Worm (Caenorhabditis elegans): ENCODE results near the gene F45F2.11.

F45F2.11 gene

DNA sequence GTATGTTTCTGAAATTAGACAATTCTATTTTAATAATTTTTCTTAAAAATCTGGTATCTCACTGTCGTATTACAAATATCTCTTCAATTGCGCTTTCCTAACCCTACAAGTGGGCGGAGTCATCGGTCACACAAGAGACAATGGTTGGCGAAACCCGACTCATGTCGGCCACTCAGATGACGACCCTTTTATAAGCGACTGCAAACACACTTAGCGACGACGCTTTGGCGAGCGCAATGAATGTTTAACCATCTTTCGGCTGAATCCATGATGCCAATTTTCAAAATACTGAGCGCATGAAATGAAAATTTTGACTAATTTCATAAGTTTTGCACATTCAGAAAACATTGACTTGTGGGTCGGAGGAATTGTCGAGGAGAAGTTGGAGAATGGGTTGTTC, 20.3 kb downstream of the F45F2.11 start:
- TF ChIP-seq zip-8 (tag; optimal IDR thresholded peaks at IDR 0.05), result no peak
- TF ChIP-seq flh-1 (GFP tag; optimal IDR thresholded peaks at IDR 0.05), result peak; percentile 97
- TF ChIP-seq lin-13 (tag; optimal IDR thresholded peaks at IDR 0.05), result peak; percentile 92
- TF ChIP-seq bed-3 (GFP tag; optimal IDR thresholded peaks at IDR 0.05), result peak; percentile 97
- TF ChIP-seq drap-1 (GFP tag; optimal IDR thresholded peaks at IDR 0.05), result peak; percentile 99
- peak; percentile 98 for TF ChIP-seq M03D4.4 (tag; optimal IDR thresholded peaks at IDR 0.05)
- peak; percentile 88 for TF ChIP-seq mep-1 (tag; optimal IDR thresholded peaks at IDR 0.05)
- TF ChIP-seq tbx-8 (GFP tag; optimal IDR thresholded peaks at IDR 0.05), result peak; percentile 98
- peak; percentile 95 for TF ChIP-seq nhr-28 (tag; optimal IDR thresholded peaks at IDR 0.05)
- peak; percentile 92 for TF ChIP-seq elt-3 (tag; optimal IDR thresholded peaks at IDR 0.05)
- TF ChIP-seq mab-5 (tag; optimal IDR thresholded peaks at IDR 0.05), result peak; percentile 62
- TF ChIP-seq hlh-1 (tag; optimal IDR thresholded peaks at IDR 0.05), result peak; percentile 86
- TF ChIP-seq sem-2 (GFP tag; optimal IDR thresholded peaks at IDR 0.05), result peak; percentile 96
- TF ChIP-seq mls-2 (tag; optimal IDR thresholded peaks at IDR 0.05), result peak; percentile 99
- TF ChIP-seq ham-2 (GFP tag; optimal IDR thresholded peaks at IDR 0.05), result peak; percentile 99
- peak; percentile 88 for TF ChIP-seq ztf-11 (tag; optimal IDR thresholded peaks at IDR 0.05)
- TF ChIP-seq sptf-1 (tag; optimal IDR thresholded peaks at IDR 0.05), result peak; percentile 99
- TF ChIP-seq ceh-39 (tag; optimal IDR thresholded peaks at IDR 0.05), result peak; percentile 71
- peak; percentile 88 for TF ChIP-seq nhr-237 (tag; optimal IDR thresholded peaks at IDR 0.05)
- peak; percentile 98 for TF ChIP-seq ceh-43 (GFP tag; optimal IDR thresholded peaks at IDR 0.05)
- TF ChIP-seq lsy-2 (tag; optimal IDR thresholded peaks at IDR 0.05), result peak; percentile 38
- TF ChIP-seq nhr-2 (tag; optimal IDR thresholded peaks at IDR 0.05), result no peak
- no peak for TF ChIP-seq elt-1 (tag; optimal IDR thresholded peaks at IDR 0.05; ENCODE audit: borderline replicate concordance, insufficient read depth)
- peak; percentile 99 for TF ChIP-seq lin-32 (GFP tag; optimal IDR thresholded peaks at IDR 0.05)
- no peak for TF ChIP-seq blmp-1 (tag; optimal IDR thresholded peaks at IDR 0.05)
- TF ChIP-seq unc-120 (tag; optimal IDR thresholded peaks at IDR 0.05; ENCODE audit: poor library complexity, severe bottlenecking), result peak; percentile 99
- peak; percentile 99 for TF ChIP-seq ceh-83 (GFP tag; optimal IDR thresholded peaks at IDR 0.05)
- TF ChIP-seq unc-62 (GFP tag; optimal IDR thresholded peaks at IDR 0.05), result peak; percentile 89
- no peak for TF ChIP-seq snpc-4 (tag; optimal IDR thresholded peaks at IDR 0.05)
- TF ChIP-seq nhr-12 (tag; optimal IDR thresholded peaks at IDR 0.05), result peak; percentile 80
- peak; percentile 88 for TF ChIP-seq nhr-76 (tag; optimal IDR thresholded peaks at IDR 0.05)
- peak; percentile 73 for TF ChIP-seq ces-1 (GFP tag; optimal IDR thresholded peaks at IDR 0.05)
- TF ChIP-seq unc-39 (tag; optimal IDR thresholded peaks at IDR 0.05), result peak; percentile 98
- peak; percentile 94 for TF ChIP-seq pha-4 (tag; optimal IDR thresholded peaks at IDR 0.05)
- TF ChIP-seq cnd-1 (tag; optimal IDR thresholded peaks at IDR 0.05), result peak; percentile 99

DNA sequence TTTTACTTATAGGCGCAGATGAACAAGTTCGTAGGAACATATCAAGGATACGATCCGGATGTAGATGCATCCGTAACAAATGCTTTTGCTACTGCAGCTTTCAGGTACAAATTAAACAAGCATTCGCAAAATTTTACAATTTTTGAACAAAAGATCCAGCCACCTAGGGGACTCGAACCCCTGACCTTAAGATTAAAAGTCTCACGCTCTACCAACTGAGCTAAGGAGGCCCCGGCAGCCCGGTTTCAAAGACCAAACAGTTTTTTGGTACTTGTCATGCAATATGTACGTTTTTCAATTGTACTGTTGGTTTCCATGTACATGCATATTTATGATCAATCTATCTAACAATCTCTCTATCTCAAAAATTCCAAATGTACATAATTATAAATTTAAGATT, 21.3 kb downstream of the F45F2.11 start:
- no peak for TF ChIP-seq mls-2 (tag; optimal IDR thresholded peaks at IDR 0.05)
- TF ChIP-seq tbx-8 (GFP tag; optimal IDR thresholded peaks at IDR 0.05), result no peak
- TF ChIP-seq nhr-76 (tag; optimal IDR thresholded peaks at IDR 0.05), result no peak
- TF ChIP-seq nhr-28 (tag; optimal IDR thresholded peaks at IDR 0.05), result no peak
- no peak for TF ChIP-seq bed-3 (GFP tag; optimal IDR thresholded peaks at IDR 0.05)
- no peak for TF ChIP-seq M03D4.4 (tag; optimal IDR thresholded peaks at IDR 0.05)
- no peak for TF ChIP-seq flh-1 (GFP tag; optimal IDR thresholded peaks at IDR 0.05)
- TF ChIP-seq cnd-1 (tag; optimal IDR thresholded peaks at IDR 0.05), result no peak
- no peak for TF ChIP-seq nhr-237 (tag; optimal IDR thresholded peaks at IDR 0.05)
- no peak for TF ChIP-seq ham-2 (GFP tag; optimal IDR thresholded peaks at IDR 0.05)
- no peak for TF ChIP-seq snpc-4 (tag; optimal IDR thresholded peaks at IDR 0.05)
- no peak for TF ChIP-seq lin-32 (GFP tag; optimal IDR thresholded peaks at IDR 0.05)
- no peak for TF ChIP-seq unc-120 (tag; optimal IDR thresholded peaks at IDR 0.05; ENCODE audit: poor library complexity, severe bottlenecking)
- TF ChIP-seq nhr-2 (tag; optimal IDR thresholded peaks at IDR 0.05), result no peak
- TF ChIP-seq hlh-1 (tag; optimal IDR thresholded peaks at IDR 0.05), result no peak

DNA sequence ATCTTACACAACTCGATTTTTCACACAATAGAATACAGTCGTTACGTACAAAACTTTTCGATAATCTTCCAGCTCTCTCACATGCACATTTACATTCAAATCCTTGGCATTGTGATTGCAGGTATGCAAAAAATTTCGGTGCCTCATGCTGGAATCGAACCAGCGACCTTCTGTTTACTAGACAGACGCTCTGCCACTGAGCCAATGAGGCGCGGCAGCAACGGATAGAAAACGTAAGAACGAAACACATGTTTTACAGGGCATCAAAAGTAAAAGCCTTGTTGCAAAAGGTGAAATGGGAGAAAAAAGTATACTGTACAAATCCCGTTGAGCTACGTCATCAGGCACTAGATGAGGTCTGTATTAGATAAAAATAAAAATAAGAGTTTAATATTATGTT, 24.7 kb downstream of the F45F2.11 start:
- TF ChIP-seq bed-3 (GFP tag; optimal IDR thresholded peaks at IDR 0.05) (no peak), pha-4 (tag; optimal IDR thresholded peaks at IDR 0.05) (no peak), mls-2 (tag; optimal IDR thresholded peaks at IDR 0.05) (no peak), lin-13 (tag; optimal IDR thresholded peaks at IDR 0.05) (no peak), unc-120 (tag; optimal IDR thresholded peaks at IDR 0.05; ENCODE audit: poor library complexity, severe bottlenecking) (no peak), unc-62 (GFP tag; optimal IDR thresholded peaks at IDR 0.05) (no peak), nhr-76 (tag; optimal IDR thresholded peaks at IDR 0.05) (no peak), nhr-2 (tag; optimal IDR thresholded peaks at IDR 0.05) (no peak), hlh-1 (tag; optimal IDR thresholded peaks at IDR 0.05) (no peak), nhr-237 (tag; optimal IDR thresholded peaks at IDR 0.05) (no peak), ztf-11 (tag; optimal IDR thresholded peaks at IDR 0.05) (no peak), zip-8 (tag; optimal IDR thresholded peaks at IDR 0.05) (no peak), sem-2 (GFP tag; optimal IDR thresholded peaks at IDR 0.05) (no peak), drap-1 (GFP tag; optimal IDR thresholded peaks at IDR 0.05) (no peak)

Measured in whole organism, mixed stage, embryonic.